Worm (Caenorhabditis elegans): ENCODE results near the gene ZK643.5.

ce11 chrIII:8944357-8944756, 11.6 kb downstream of the ZK643.5 start, which contains the start of gene dhrr-1:
- TF ChIP-seq C08G9.2 (tag; optimal IDR thresholded peaks at IDR 0.05) (no peak), fkh-10 (GFP tag; optimal IDR thresholded peaks at IDR 0.05) (no peak), elt-2 (tag; optimal IDR thresholded peaks at IDR 0.05) (no peak), nfya-1 (tag; optimal IDR thresholded peaks at IDR 0.05) (no peak), hlh-13 (GFP tag; optimal IDR thresholded peaks at IDR 0.05) (no peak), che-1 (tag; optimal IDR thresholded peaks at IDR 0.05) (no peak), rnt-1 (tag; optimal IDR thresholded peaks at IDR 0.05) (no peak), odd-2 (tag; optimal IDR thresholded peaks at IDR 0.05) (no peak), lin-11 (tag; optimal IDR thresholded peaks at IDR 0.05) (no peak), npax-4 (tag; optimal IDR thresholded peaks at IDR 0.05) (no peak), tbx-7 (tag; optimal IDR thresholded peaks at IDR 0.05) (no peak)
